Worm (Caenorhabditis elegans): ENCODE results near the gene C09G1.4.

C09G1.4 gene

DNA sequence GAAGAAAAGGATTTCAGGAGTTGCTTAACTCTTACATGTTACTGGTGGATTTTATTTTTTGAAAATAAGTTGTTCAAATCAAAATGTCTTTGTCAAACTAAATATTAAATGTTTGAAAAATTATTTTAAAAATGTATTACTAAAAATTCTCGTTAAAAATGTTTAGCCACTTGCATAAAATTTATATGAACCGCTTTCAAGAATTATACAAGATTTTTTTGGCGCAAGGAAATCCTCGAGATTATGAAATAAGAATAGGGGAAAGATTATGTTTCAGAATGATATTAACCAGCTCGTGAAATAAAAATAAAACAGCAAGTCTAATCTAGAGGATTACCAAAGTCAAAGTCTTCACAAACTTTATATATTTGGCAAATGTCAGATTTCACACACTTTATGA is 23.1 kb downstream of the C09G1.4 start (continued):
- TF ChIP-seq Y105C5A.15 (GFP tag; IDR thresholded peaks at IDR 0.05) (no peak), hif-1 (tag; optimal IDR thresholded peaks at IDR 0.05) (no peak), ceh-28 (tag; optimal IDR thresholded peaks at IDR 0.05) (no peak), tra-1 (GFP tag; IDR thresholded peaks at IDR 0.05) (no peak), fkh-10 (GFP tag; optimal IDR thresholded peaks at IDR 0.05) (peak; percentile 69), ZK337.2 (GFP tag; IDR thresholded peaks at IDR 0.05) (no peak), lim-7 (GFP tag; IDR thresholded peaks at IDR 0.05) (no peak), mxl-2 (GFP tag; conservative IDR thresholded peaks at IDR 0.05) (no peak), nhr-76 (tag; optimal IDR thresholded peaks at IDR 0.05) (no peak), dmd-6 (GFP tag; IDR thresholded peaks at IDR 0.05) (peak; percentile 40), hmg-1.1 (GFP tag; IDR thresholded peaks at IDR 0.05) (peak; percentile 85), T26A8.4 (GFP tag; IDR thresholded peaks at IDR 0.05) (peak; percentile 76), daf-16 (GFP tag; optimal IDR thresholded peaks at IDR 0.05) (peak in 1 of 2 experiments; percentile 60), daf-16 (tag; optimal IDR thresholded peaks at IDR 0.05) (no peak), F10B5.3 (tag; optimal IDR thresholded peaks at IDR 0.05) (peak; percentile 18), nhr-41 (GFP tag; IDR thresholded peaks at IDR 0.05) (no peak), set-16 (GFP tag; IDR thresholded peaks at IDR 0.05) (no peak), dpl-1 (GFP tag; optimal IDR thresholded peaks at IDR 0.05) (no peak), pqm-1 (tag; optimal IDR thresholded peaks at IDR 0.05) (no peak), hlh-11 (tag; optimal IDR thresholded peaks at IDR 0.05) (no peak), lin-15B (tag; optimal IDR thresholded peaks at IDR 0.05) (no peak), ceh-20 (GFP tag; IDR thresholded peaks at IDR 0.05) (0 out of 2 replicates have a peak, but pooled peaks have one; percentile 27), F37D6.2 (tag; optimal IDR thresholded peaks at IDR 0.05) (peak; percentile 86), T20F7.1 (GFP tag; optimal IDR thresholded peaks at IDR 0.05) (peak; percentile 80), R02D3.7 (tag; optimal IDR thresholded peaks at IDR 0.05) (no peak), nhr-10 (tag; optimal IDR thresholded peaks at IDR 0.05) (no peak), D1046.2 (GFP tag; IDR thresholded peaks at IDR 0.05) (no peak), mep-1 (tag; optimal IDR thresholded peaks at IDR 0.05) (no peak), Y75B8A.6 (GFP tag; IDR thresholded peaks at IDR 0.05) (no peak), nhr-48 (tag; optimal IDR thresholded peaks at IDR 0.05) (peak; percentile 50), attf-4 (tag; optimal IDR thresholded peaks at IDR 0.05) (no peak), nhr-77 (tag; optimal IDR thresholded peaks at IDR 0.05) (peak; percentile 92), fos-1 (tag; optimal IDR thresholded peaks at IDR 0.05) (no peak), snpc-1.2 (GFP tag; IDR thresholded peaks at IDR 0.05) (no peak), arid-1 (GFP tag; conservative IDR thresholded peaks at IDR 0.05) (no peak), ztf-7 (tag; optimal IDR thresholded peaks at IDR 0.05) (peak; percentile 70), duxl-1 (tag; optimal IDR thresholded peaks at IDR 0.05; ENCODE audit: poor library complexity) (no peak)

DNA sequence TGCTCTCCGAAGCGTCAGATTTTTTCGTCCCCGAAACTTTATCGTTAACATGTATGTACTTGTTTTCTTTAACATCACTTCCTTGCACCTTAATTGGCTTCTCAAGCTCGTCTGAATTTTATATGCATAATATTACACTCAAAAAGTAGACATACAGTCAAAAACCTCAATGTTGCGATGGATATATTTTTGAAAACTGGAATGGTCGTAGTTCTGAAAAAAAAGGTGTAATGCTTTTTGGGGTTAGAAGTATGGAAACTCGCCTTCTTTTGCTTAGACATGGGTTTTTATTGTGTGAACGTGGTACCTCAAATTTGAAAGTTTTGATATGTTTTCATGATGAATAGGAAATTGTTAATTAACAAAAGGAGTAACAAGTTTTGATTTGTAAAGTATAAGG is 23.8 kb downstream of the C09G1.4 start, which contains the start of gene C09G1.2:
Gene C09G1.2, minus strand, starts transcription at position 101 of the 400 bp plus-strand sequence.
- TF ChIP-seq zip-11 (GFP tag; IDR thresholded peaks at IDR 0.05) = no peak
- TF ChIP-seq nhr-42 (GFP tag; IDR thresholded peaks at IDR 0.05) = no peak
- TF ChIP-seq mdt-29 (GFP tag; IDR thresholded peaks at IDR 0.05) = no peak
- TF ChIP-seq nhr-25 (tag; optimal IDR thresholded peaks at IDR 0.05; ENCODE audit: borderline replicate concordance, insufficient read depth) = no peak
- no peak for TF ChIP-seq pha-4 (GFP tag; IDR thresholded peaks at IDR 0.05)
- no peak for TF ChIP-seq pha-4 (tag; optimal IDR thresholded peaks at IDR 0.05)
- no peak for TF ChIP-seq zag-1 (tag; optimal IDR thresholded peaks at IDR 0.05)
- TF ChIP-seq duxl-1 (tag; optimal IDR thresholded peaks at IDR 0.05; ENCODE audit: poor library complexity) = no peak
- TF ChIP-seq F49E8.2 (tag; optimal IDR thresholded peaks at IDR 0.05; ENCODE audit: borderline replicate concordance) = no peak
- TF ChIP-seq spr-1 (tag; optimal IDR thresholded peaks at IDR 0.05) = no peak
- TF ChIP-seq mxl-2 (GFP tag; conservative IDR thresholded peaks at IDR 0.05) = no peak
- TF ChIP-seq nhr-237 (tag; optimal IDR thresholded peaks at IDR 0.05) = no peak
- no peak for TF ChIP-seq lsy-2 (tag; optimal IDR thresholded peaks at IDR 0.05)
- no peak for TF ChIP-seq jun-1 (tag; optimal IDR thresholded peaks at IDR 0.05)
- no peak for TF ChIP-seq fos-1 (tag; optimal IDR thresholded peaks at IDR 0.05)
- no peak for TF ChIP-seq Y5F2A.4 (GFP tag; optimal IDR thresholded peaks at IDR 0.05)
- TF ChIP-seq daf-19 (GFP tag; conservative IDR thresholded peaks at IDR 0.05) = no peak

All from whole organism, L4 larva.